Worm (Caenorhabditis elegans) whole organism, L4/young adult: ENCODE results near the gene fbxa-157.

Experiments
- W03F9.2 ChIP-seq: fragments of 150-350 bp; optimal IDR thresholded peaks from 2 replicates; lab custom pipeline; 2014; ENCODE audit warnings: missing biosample characterization, missing genetic modification characterization
- dao-5 ChIP-seq: sonication (generic microtip); optimal IDR thresholded peaks from 2 replicates; lab custom pipeline; 2016; ENCODE audit warnings: missing genotype, missing genetic modification characterization, moderate library complexity, missing compliant biosample characterization

DNA sequence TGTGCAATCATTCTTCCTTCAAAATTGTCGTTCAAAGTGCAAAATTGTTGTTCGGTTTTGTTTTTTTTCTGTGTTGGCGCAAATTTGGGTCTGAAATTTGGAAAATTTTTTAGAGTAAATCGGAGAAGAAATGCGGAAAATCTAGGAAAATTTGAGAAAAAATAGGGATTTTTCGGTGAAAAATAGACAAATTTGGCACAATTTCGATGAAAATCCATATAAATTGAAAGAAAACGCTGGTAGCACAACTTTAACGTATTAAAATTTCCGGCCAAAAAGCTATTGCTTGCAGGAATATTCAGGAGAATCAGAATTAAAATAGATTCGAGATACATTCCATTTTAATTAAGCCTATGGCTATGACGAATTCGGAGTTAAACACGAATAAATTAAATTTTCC lies 49.5 kb downstream of the fbxa-157 start, which contains the start of gene dpy-21:
- TF ChIP-seq dao-5 (tag; lab: Kevin White, UChicago) (no peak), W03F9.2 (tag; lab: Kevin White, UChicago) (no peak)
